Fruit fly (Drosophila melanogaster) whole organism, wandering third instar larva: Measurements from ENCODE around the gene eloF.

Experiments used
- Abd-B ChIP-seq: fragments of >200 bp; optimal IDR thresholded peaks from 2 replicates; lab custom pipeline; 2017; ENCODE audit warnings: missing biosample characterization, missing genetic modification characterization
- CG9705 ChIP-seq: fragments of 200-800 bp; sonication (Bioruptor generic); optimal IDR thresholded peaks from 2 replicates; lab custom pipeline; 2018; ENCODE audit warnings: missing biosample characterization, mild to moderate bottlenecking, missing genetic modification characterization
- Dif ChIP-seq: fragments of 200-275, 200-300 bp; sonication (Bioruptor generic); optimal IDR thresholded peaks from 2 replicates; lab custom pipeline; 2018; ENCODE audit warnings: missing biosample characterization, missing genetic modification characterization; ENCODE audit not compliant: partially characterized antibody
- Hr78 ChIP-seq: fragments of >200 bp; optimal IDR thresholded peaks from 2 replicates; lab custom pipeline; 2017; ENCODE audit warnings: missing biosample characterization, missing genetic modification characterization
- Jra ChIP-seq: sonication (Bioruptor generic); optimal IDR thresholded peaks from 2 replicates; lab custom pipeline; 2016; ENCODE audit warnings: missing biosample characterization, missing genetic modification characterization
- Mio ChIP-seq: sonication (Bioruptor generic); optimal IDR thresholded peaks from 2 replicates; lab custom pipeline; 2016; ENCODE audit warnings: missing biosample characterization, missing genetic modification characterization
- Myc ChIP-seq: fragments of >200 bp; optimal IDR thresholded peaks from 2 replicates; lab custom pipeline; 2017
- N ChIP-seq: fragments of >200 bp; optimal IDR thresholded peaks from 2 replicates; lab custom pipeline; 2018; ENCODE audit warnings: missing biosample characterization, missing external identifiers, missing genetic modification characterization
- OdsH ChIP-seq: fragments of 200-800 bp; sonication (Bioruptor generic); optimal IDR thresholded peaks from 2 replicates; lab custom pipeline; 2016; ENCODE audit warnings: missing biosample characterization, mild to moderate bottlenecking, missing genetic modification characterization
- Rel ChIP-seq, 2 experiments: fragments of 200-800 bp; sonication (Bioruptor generic) in 1 of 2; optimal IDR thresholded peaks; 2 replicates in 1 of 2; 3 replicates in 1 of 2; lab custom pipeline; 2016 to 2019; ENCODE audit warnings: mild to moderate bottlenecking in 2 of 2, missing biosample characterization in 2 of 2, missing genetic modification characterization in 2 of 2, moderate library complexity in 1 of 2
- br ChIP-seq: fragments of 200-800 bp; sonication (Bioruptor generic); optimal IDR thresholded peaks from 2 replicates; lab custom pipeline; 2016; ENCODE audit warnings: missing biosample characterization, missing genetic modification characterization
- brk ChIP-seq: fragments of 200-800 bp; sonication (Bioruptor generic); optimal IDR thresholded peaks from 2 replicates; lab custom pipeline; 2016; ENCODE audit warnings: missing biosample characterization, mild to moderate bottlenecking, missing genetic modification characterization
- dl ChIP-seq, 2 experiments: fragments of 175-275, 200-275 bp in 1 of 2; fragments of 200-275 bp in 1 of 2; sonication (Bioruptor generic); optimal IDR thresholded peaks; lab custom pipeline; 2018; ENCODE audit warnings: mild to moderate bottlenecking in 2 of 2, missing biosample characterization in 2 of 2, missing genetic modification characterization in 2 of 2, moderate library complexity in 2 of 2; ENCODE audit not compliant: partially characterized antibody in 2 of 2, insufficient read depth in 1 of 2
- dmrt93B ChIP-seq: fragments of 200-800 bp; sonication (Bioruptor generic); optimal IDR thresholded peaks from 2 replicates; lab custom pipeline; 2018; ENCODE audit warnings: missing biosample characterization, mild to moderate bottlenecking, missing genetic modification characterization
- dsf ChIP-seq: sonication (Bioruptor generic); optimal IDR thresholded peaks from 2 replicates; lab custom pipeline; 2016; ENCODE audit warnings: missing biosample characterization, missing genetic modification characterization, borderline replicate concordance
- ey ChIP-seq: fragments of 200-800 bp; sonication (Bioruptor generic); optimal IDR thresholded peaks from 2 replicates; lab custom pipeline; 2016; ENCODE audit warnings: missing biosample characterization, missing genetic modification characterization
- foxo ChIP-seq, 2 experiments: fragments of 200-800 bp; sonication (Bioruptor generic); optimal IDR thresholded peaks; 2 replicates in 1 of 2; 3 replicates in 1 of 2; lab custom pipeline; 2016 to 2017; ENCODE audit warnings: missing biosample characterization in 2 of 2, missing genetic modification characterization in 2 of 2
- fru ChIP-seq: fragments of 200-800 bp; sonication (Bioruptor generic); optimal IDR thresholded peaks from 3 replicates; lab custom pipeline; 2016; ENCODE audit warnings: missing biosample characterization, mild to moderate bottlenecking, missing genetic modification characterization
- h ChIP-seq: fragments of 200-800 bp; sonication (Bioruptor generic); optimal IDR thresholded peaks from 3 replicates; lab custom pipeline; 2016; ENCODE audit warnings: missing biosample characterization, mild to moderate bottlenecking, missing genetic modification characterization
- jim ChIP-seq: fragments of 175-275, 200-325 bp; sonication (Bioruptor generic); optimal IDR thresholded peaks from 2 replicates; lab custom pipeline; 2016; ENCODE audit warnings: missing biosample characterization, mild to moderate bottlenecking, missing genetic modification characterization
- lola ChIP-seq: fragments of >200 bp; optimal IDR thresholded peaks from 2 replicates; lab custom pipeline; 2017; ENCODE audit warnings: missing biosample characterization, missing genetic modification characterization
- pan ChIP-seq: fragments of >200 bp; optimal IDR thresholded peaks from 2 replicates; lab custom pipeline; 2017
- psq ChIP-seq: fragments of 200-800 bp; sonication (Bioruptor generic); optimal IDR thresholded peaks from 3 replicates; lab custom pipeline; 2017; ENCODE audit warnings: missing biosample characterization, mild to moderate bottlenecking, missing genetic modification characterization, moderate library complexity
- rgr ChIP-seq: fragments of 200-800 bp; sonication (Bioruptor generic); optimal IDR thresholded peaks from 3 replicates; lab custom pipeline; 2016; ENCODE audit warnings: missing biosample characterization, mild to moderate bottlenecking, missing genetic modification characterization
- sv ChIP-seq: fragments of 200-800 bp; sonication (Bioruptor generic); optimal IDR thresholded peaks from 3 replicates; lab custom pipeline; 2016; ENCODE audit warnings: missing biosample characterization, missing genetic modification characterization
- tai ChIP-seq: sonication (Bioruptor generic); optimal IDR thresholded peaks from 2 replicates; lab custom pipeline; 2016; ENCODE audit warnings: missing biosample characterization, missing genetic modification characterization
- woc ChIP-seq: sonication (Bioruptor generic); optimal IDR thresholded peaks from 2 replicates; lab custom pipeline; 2016; ENCODE audit warnings: missing biosample characterization, mild to moderate bottlenecking, missing genetic modification characterization

Gene eloF

DNA sequence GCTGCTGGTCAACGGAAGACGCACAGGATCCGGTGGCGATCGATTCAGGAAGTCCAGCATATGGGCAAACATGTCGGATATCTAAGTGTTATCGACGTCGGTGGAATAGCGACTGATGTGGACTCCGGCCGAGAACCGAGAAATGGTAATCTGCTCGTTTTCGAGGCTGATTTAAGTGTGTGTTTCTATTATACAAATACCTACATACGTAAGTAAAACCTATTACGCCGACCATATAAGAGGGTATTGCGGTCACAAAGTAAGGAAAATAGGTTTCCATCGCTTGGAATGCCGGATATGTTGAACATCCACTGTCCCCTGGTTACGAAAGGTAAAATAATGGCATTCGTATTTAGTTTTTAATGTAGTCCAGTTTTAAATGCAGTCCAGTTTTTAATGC lies 4.3 kb downstream of the eloF start, which contains the start of gene CG9459:
Gene CG9459 (minus strand): TSS at position 101 of the 400 bp plus-strand sequence.
- no peak for TF ChIP-seq CG9705 (GFP tag; lab: Kevin White, UChicago)
- no peak for TF ChIP-seq tai (GFP tag; lab: Kevin White, UChicago)

DNA sequence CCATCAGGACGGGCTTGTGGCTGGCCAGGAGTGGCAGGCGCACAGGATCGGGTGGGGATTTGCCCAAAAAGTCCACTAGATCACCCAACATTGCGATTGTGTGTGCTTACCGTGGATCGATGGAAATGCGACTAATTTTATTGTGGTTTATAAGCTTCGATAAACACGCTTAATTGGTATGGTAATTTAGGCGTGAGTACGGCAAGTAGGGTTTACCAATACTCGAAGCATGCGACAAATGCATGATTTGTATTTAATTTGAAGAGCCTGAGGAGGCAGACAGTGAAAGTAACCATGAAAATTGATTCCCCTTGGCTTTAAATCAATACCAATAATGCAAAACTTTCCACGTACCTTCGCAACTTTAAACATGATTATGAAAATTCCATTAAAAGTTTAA lies 5.8 kb downstream of the eloF start, which contains the start of gene CG9458:
Gene CG9458 (minus strand): TSS at position 101 of the 400 bp plus-strand sequence.
- TF ChIP-seq ey (GFP tag; lab: Kevin White, UChicago) (no peak), woc (GFP tag; lab: Kevin White, UChicago) (no peak), dsf (GFP tag; lab: Kevin White, UChicago) (no peak), Rel (GFP tag; optimal IDR thresholded peaks at IDR 0.05; lab: Kevin White, UChicago) (no peak), Rel (tag; optimal IDR thresholded peaks at IDR 0.05; lab: Kevin White, UChicago) (no peak), rgr (GFP tag; lab: Kevin White, UChicago) (no peak), brk (GFP tag; lab: Kevin White, UChicago) (no peak), fru (GFP tag; lab: Kevin White, UChicago) (no peak), dmrt93B (GFP tag; lab: Kevin White, UChicago) (no peak), tai (GFP tag; lab: Kevin White, UChicago) (no peak), lola (GFP tag; lab: Kevin White, UChicago) (no peak), dl (GFP tag; optimal IDR thresholded peaks at IDR 0.05; lab: Kevin White, UChicago; ENCODE audit: insufficient read depth in 1 of 2, partially characterized antibody in 2 of 2) (no peak), OdsH (no peak), jim (GFP tag; lab: Kevin White, UChicago) (no peak), Abd-B (GFP tag; lab: Kevin White, UChicago) (no peak), Myc (lab: Kevin White, UChicago) (no peak)

DNA sequence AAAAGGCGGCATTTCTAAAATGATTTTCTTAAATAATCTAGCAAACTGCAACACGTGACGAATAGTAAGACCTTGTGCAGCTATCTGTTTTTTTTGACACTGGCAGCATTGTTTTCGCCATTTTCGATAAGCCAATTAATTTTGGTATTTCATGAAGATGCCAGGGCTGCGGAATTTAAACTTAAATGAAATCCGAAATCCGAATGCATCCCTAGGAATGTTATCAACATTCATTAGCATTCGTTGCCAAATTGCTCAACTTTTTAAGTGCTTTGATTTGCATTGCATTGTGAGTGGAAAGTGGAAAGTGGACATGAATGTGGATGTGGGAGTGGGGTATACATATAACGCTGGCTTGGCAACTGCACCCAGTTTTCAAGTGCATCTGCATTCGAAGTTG lies 7.1 kb downstream of the eloF start, which contains the start of gene CG42857:
Gene CG42857 (minus strand): TSS at position 101 of the 400 bp plus-strand sequence.
- TF ChIP-seq fru (GFP tag; lab: Kevin White, UChicago) (no peak), foxo (GFP tag; optimal IDR thresholded peaks at IDR 0.05; lab: Kevin White, UChicago) (no peak), sv (no peak), N (GFP tag; lab: Kevin White, UChicago) (no peak)

DNA sequence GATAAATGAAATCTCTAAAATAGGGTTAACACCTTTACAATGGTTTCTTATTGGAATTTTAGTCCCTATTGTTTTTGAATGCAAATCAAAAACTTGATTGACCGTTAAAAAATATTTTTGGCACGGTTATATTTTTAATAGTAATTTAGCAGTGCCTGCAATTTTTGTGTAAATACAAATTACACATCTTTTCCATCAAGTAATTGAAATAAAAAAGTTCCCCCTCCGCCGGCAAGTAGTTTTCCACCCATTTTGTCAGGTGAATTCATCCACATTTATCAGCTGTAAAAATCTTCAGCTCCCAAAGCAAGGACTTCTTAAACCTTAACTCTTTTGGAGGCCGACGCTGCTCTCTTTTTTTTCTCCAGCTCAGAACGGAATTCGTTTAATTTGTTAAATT lies 9.8 kb downstream of the eloF start, which contains the start of gene CG34302:
Gene CG34302 (minus strand): TSS at position 101 of the 400 bp plus-strand sequence.
- TF ChIP-seq woc (GFP tag; lab: Kevin White, UChicago), result no peak
- TF ChIP-seq, all 38 proteins: peak for 0

DNA sequence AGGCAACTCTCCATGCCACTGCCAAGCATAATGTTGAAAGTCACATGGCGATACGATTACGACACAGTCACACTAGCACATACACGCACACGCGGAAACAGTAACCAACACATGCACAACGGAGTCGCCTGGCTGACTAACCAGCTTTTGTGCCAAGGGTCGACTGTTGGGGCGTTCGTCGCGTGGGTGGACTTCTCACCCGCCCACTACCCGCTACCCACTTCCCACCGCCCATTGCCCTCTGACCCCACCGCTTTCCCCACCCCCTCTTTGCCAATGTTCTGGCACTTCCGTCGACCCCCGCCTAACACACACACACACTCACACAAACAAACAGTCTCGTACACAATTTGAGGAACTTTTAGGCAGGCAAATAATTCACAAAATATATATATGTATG lies 37.7 kb downstream of the eloF start:
- TF ChIP-seq pan (lab: Kevin White, UChicago) (no peak), dmrt93B (GFP tag; lab: Kevin White, UChicago) (no peak), h (no peak), Myc (lab: Kevin White, UChicago) (no peak), tai (GFP tag; lab: Kevin White, UChicago) (no peak), CG9705 (GFP tag; lab: Kevin White, UChicago) (no peak)

DNA sequence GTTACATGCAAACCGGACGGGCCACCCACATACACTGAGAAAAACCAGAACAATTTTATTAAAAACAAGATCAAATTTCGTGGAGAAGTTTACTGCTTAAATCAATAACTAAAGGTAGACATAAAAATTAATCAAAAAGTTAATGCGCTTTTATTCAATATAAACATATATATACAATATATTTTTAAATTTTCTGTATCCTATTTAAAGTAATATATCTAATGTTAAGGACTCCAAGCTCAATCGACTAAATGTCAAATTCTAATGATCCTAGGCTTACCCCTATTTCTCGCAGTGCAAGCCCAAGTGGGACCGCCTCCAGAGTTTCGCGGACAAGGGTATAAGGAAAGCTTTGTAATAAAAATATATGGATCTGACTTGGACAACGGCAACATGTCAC lies 43.8 kb downstream of the eloF start:
- TF ChIP-seq rgr (GFP tag; lab: Kevin White, UChicago) (no peak), sv (no peak), Mio (GFP tag; lab: Kevin White, UChicago) (no peak), fru (GFP tag; lab: Kevin White, UChicago) (no peak)

DNA sequence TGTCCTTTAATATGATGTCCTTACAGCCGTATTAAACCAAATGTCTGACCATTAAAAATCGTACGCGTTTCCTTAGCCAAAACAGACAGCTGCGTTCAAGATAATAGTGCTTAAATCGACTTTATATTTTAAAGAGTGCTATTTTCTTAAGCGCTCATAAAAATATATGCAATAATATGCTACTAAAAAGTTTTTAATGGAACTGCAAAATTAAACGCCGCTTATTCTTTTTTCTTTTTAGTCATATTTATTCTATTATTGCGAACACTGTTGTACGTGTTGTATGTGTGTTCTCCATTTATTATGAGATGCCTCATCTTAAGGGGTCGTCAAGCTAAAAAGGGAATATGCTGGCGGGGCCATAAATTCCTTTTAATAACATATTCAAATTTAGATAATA lies 46.6 kb downstream of the eloF start:
- TF ChIP-seq dsf (GFP tag; lab: Kevin White, UChicago) (no peak), psq (GFP tag; lab: Kevin White, UChicago) (no peak), jim (GFP tag; lab: Kevin White, UChicago) (no peak), Hr78 (GFP tag; lab: Kevin White, UChicago) (no peak), Dif (GFP tag; lab: Kevin White, UChicago) (no peak), fru (GFP tag; lab: Kevin White, UChicago) (no peak), CG9705 (GFP tag; lab: Kevin White, UChicago) (no peak), Myc (lab: Kevin White, UChicago) (no peak), brk (GFP tag; lab: Kevin White, UChicago) (no peak), lola (GFP tag; lab: Kevin White, UChicago) (no peak), br (GFP tag; lab: Kevin White, UChicago) (no peak), ey (GFP tag; lab: Kevin White, UChicago) (no peak), N (GFP tag; lab: Kevin White, UChicago) (no peak), Jra (GFP tag; lab: Kevin White, UChicago) (no peak)
- TF ChIP-seq, all 38 proteins: peak for 0
